Fruit fly (Drosophila melanogaster) whole organism, embryonic: Measurements from ENCODE around the gene smg.
A peak's percentile ranks its signal among the peaks of the same experiment; 100 is the strongest.

Experiments used
- CG10959 ChIP-seq: fragments of 200-800 bp; sonication (Bioruptor generic); IDR thresholded peaks from 2 replicates; pipeline ENCODE4 v1.3.6; 2022; ENCODE audit warnings: missing biosample characterization, missing genetic modification characterization
- CG11695 ChIP-seq: fragments of 200-800 bp; sonication (Bioruptor generic); IDR thresholded peaks from 3 replicates; pipeline ENCODE4 v1.3.6; 2022; ENCODE audit warnings: missing biosample characterization, missing genetic modification characterization
- CG12391 ChIP-seq: fragments of 200-800 bp; sonication (Bioruptor generic); optimal IDR thresholded peaks from 3 replicates; lab custom pipeline; 2018; ENCODE audit warnings: missing biosample characterization, mild to moderate bottlenecking, missing genetic modification characterization, moderate library complexity
- CG12769 ChIP-seq: fragments of 200-800 bp; sonication (Bioruptor generic); optimal IDR thresholded peaks from 2 replicates; lab custom pipeline; 2019; ENCODE audit warnings: missing biosample characterization, mild to moderate bottlenecking, missing genetic modification characterization, moderate library complexity
- CG13775 ChIP-seq: fragments of 200-800 bp; sonication (Bioruptor generic); optimal IDR thresholded peaks from 3 replicates; lab custom pipeline; 2017; ENCODE audit warnings: missing biosample characterization, mild to moderate bottlenecking, missing genetic modification characterization
- CG13894 ChIP-seq: fragments of 200-800 bp; sonication (Bioruptor generic); optimal IDR thresholded peaks from 3 replicates; lab custom pipeline; 2018; ENCODE audit warnings: missing biosample characterization, mild to moderate bottlenecking, missing genetic modification characterization, moderate library complexity
- CG14710 ChIP-seq: fragments of 200-800 bp; sonication (Bioruptor generic); optimal IDR thresholded peaks from 3 replicates; lab custom pipeline; 2019; ENCODE audit warnings: missing biosample characterization, mild to moderate bottlenecking, missing genetic modification characterization, moderate library complexity
- CG16863 ChIP-seq: fragments of 200-800 bp; sonication (Bioruptor generic); optimal IDR thresholded peaks from 3 replicates; lab custom pipeline; 2016; ENCODE audit warnings: missing biosample characterization, missing genetic modification characterization
- CG17829 ChIP-seq: fragments of 200-800 bp; optimal IDR thresholded peaks from 2 replicates; lab custom pipeline; 2019; ENCODE audit warnings: missing biosample characterization, mild to moderate bottlenecking, missing genetic modification characterization, moderate library complexity
- CG18262 ChIP-seq: fragments of 200-800 bp; optimal IDR thresholded peaks from 3 replicates; lab custom pipeline; 2019; ENCODE audit warnings: missing biosample characterization, mild to moderate bottlenecking, missing genetic modification characterization, moderate library complexity
- CG2712 ChIP-seq: fragments of 200-800 bp; optimal IDR thresholded peaks from 3 replicates; lab custom pipeline; 2019; ENCODE audit warnings: missing biosample characterization, mild to moderate bottlenecking, missing genetic modification characterization, moderate library complexity
- CG43689 ChIP-seq: fragments of 200-800 bp; sonication (Bioruptor generic); IDR thresholded peaks from 2 replicates; pipeline ENCODE4 v1.3.6; 2022; ENCODE audit warnings: missing biosample characterization, missing genetic modification characterization
- CG4424 ChIP-seq: fragments of 200-800 bp; sonication (Bioruptor generic); optimal IDR thresholded peaks from 3 replicates; lab custom pipeline; 2016; ENCODE audit warnings: missing biosample characterization, missing genetic modification characterization
- CG6254 ChIP-seq: fragments of 200-800 bp; sonication (Bioruptor generic); optimal IDR thresholded peaks from 3 replicates; lab custom pipeline; 2017; ENCODE audit warnings: mild to moderate bottlenecking, missing biosample characterization, missing genetic modification reagents, missing genetic modification characterization
- CG6689 ChIP-seq: fragments of 200-800 bp; sonication (Bioruptor generic); IDR thresholded peaks from 2 replicates; pipeline ENCODE4 v1.3.6; 2022; ENCODE audit warnings: missing biosample characterization, missing genetic modification characterization
- CG6813 ChIP-seq: fragments of 200-800 bp; sonication (Bioruptor generic); optimal IDR thresholded peaks from 2 replicates; lab custom pipeline; 2017; ENCODE audit warnings: missing biosample characterization, missing genetic modification characterization, mild to moderate bottlenecking, moderate library complexity, missing genetic modification reagents
- CG7963 ChIP-seq: fragments of 200-800 bp; sonication (Bioruptor generic); IDR thresholded peaks from 3 replicates; pipeline ENCODE4 v1.3.6; 2022; ENCODE audit warnings: missing biosample characterization, missing genetic modification characterization; ENCODE audit not compliant: partially characterized antibody
- CG9727 ChIP-seq: fragments of 200-800 bp; sonication (Bioruptor generic); optimal IDR thresholded peaks from 3 replicates; lab custom pipeline; 2017; ENCODE audit warnings: missing biosample characterization, mild to moderate bottlenecking, missing genetic modification characterization
- CG9797 ChIP-seq: fragments of 200-800 bp; sonication (Bioruptor generic); optimal IDR thresholded peaks from 3 replicates; lab custom pipeline; 2018; ENCODE audit warnings: missing biosample characterization, mild to moderate bottlenecking, missing genetic modification characterization
- CoRest ChIP-seq: fragments of 200-800 bp; sonication (Bioruptor generic); optimal IDR thresholded peaks from 3 replicates; lab custom pipeline; 2018; ENCODE audit warnings: missing biosample characterization, mild to moderate bottlenecking, missing genetic modification characterization, moderate library complexity
- Lim3 ChIP-seq: fragments of 200-800 bp; sonication (Bioruptor generic); IDR thresholded peaks from 2 replicates; pipeline ENCODE4 v1.3.6; 2022; ENCODE audit warnings: missing biosample characterization, missing genetic modification characterization
- Med ChIP-seq: fragments of 200-800 bp; sonication (Bioruptor generic); peaks from one replicate; lab custom pipeline; 2016; ENCODE audit warnings: missing biosample characterization, missing genetic modification characterization, mild to moderate bottlenecking, inconsistent platforms, moderate library complexity
- PHDP ChIP-seq: fragments of 200-800 bp; sonication (Bioruptor generic); optimal IDR thresholded peaks from 3 replicates; lab custom pipeline; 2018; ENCODE audit warnings: missing biosample characterization, mild to moderate bottlenecking, missing genetic modification characterization, moderate library complexity
- Ptx1 ChIP-seq: fragments of 200-800 bp; sonication (Bioruptor generic); IDR thresholded peaks from 2 replicates; pipeline ENCODE4 v1.3.6; 2022; ENCODE audit warnings: missing biosample characterization, missing genetic modification characterization
- Sox100B ChIP-seq: fragments of 200-800 bp; sonication (Bioruptor generic); optimal IDR thresholded peaks from 3 replicates; lab custom pipeline; 2018; ENCODE audit warnings: missing biosample characterization, mild to moderate bottlenecking, missing genetic modification characterization
- Vsx1 ChIP-seq: fragments of 200-800 bp; sonication (Bioruptor generic); optimal IDR thresholded peaks from 2 replicates; lab custom pipeline; 2017; ENCODE audit warnings: missing biosample characterization, mild to moderate bottlenecking, missing genetic modification characterization, missing genetic modification reagents
- ara ChIP-seq: fragments of 200-800 bp; sonication (Bioruptor generic); IDR thresholded peaks from 2 replicates; pipeline ENCODE4 v1.3.6; 2022; ENCODE audit warnings: missing biosample characterization, missing genetic modification characterization
- chif ChIP-seq, 2 experiments: fragments of 200-800 bp; sonication (Bioruptor generic); optimal IDR thresholded peaks; 3 replicates each; lab custom pipeline; 2016; ENCODE audit warnings: missing biosample characterization in 2 of 2, missing genetic modification characterization in 2 of 2
- crc ChIP-seq: fragments of 200-800 bp; sonication (Bioruptor generic); optimal IDR thresholded peaks from 2 replicates; lab custom pipeline; 2016; ENCODE audit warnings: missing biosample characterization, missing genetic modification characterization
- dati ChIP-seq: fragments of 200-800 bp; sonication (Bioruptor generic); IDR thresholded peaks from 2 replicates; pipeline ENCODE4 v1.3.6; 2022; ENCODE audit warnings: missing biosample characterization, missing genetic modification characterization
- dmrt11E ChIP-seq: fragments of 200-800 bp; sonication (Bioruptor generic); optimal IDR thresholded peaks from 3 replicates; lab custom pipeline; 2018; ENCODE audit warnings: missing biosample characterization, mild to moderate bottlenecking, missing genetic modification characterization, moderate library complexity
- dmrt99B ChIP-seq: fragments of 200-800 bp; sonication (Bioruptor generic); optimal IDR thresholded peaks from 2 replicates; lab custom pipeline; 2018; ENCODE audit warnings: missing biosample characterization, mild to moderate bottlenecking, missing genetic modification characterization, moderate library complexity
- esg ChIP-seq: fragments of 200-800 bp; sonication (Bioruptor generic); conservative IDR thresholded peaks from 2 replicates; pipeline ENCODE4 v1.3.6; 2022; ENCODE audit warnings: missing biosample characterization, missing genetic modification characterization
- fd64A ChIP-seq: fragments of 200-800 bp; sonication (Bioruptor generic); optimal IDR thresholded peaks from 3 replicates; lab custom pipeline; 2018; ENCODE audit warnings: missing biosample characterization, mild to moderate bottlenecking, missing genetic modification characterization
- gcm ChIP-seq: fragments of 200-800 bp; sonication (Bioruptor generic); optimal IDR thresholded peaks from 2 replicates; lab custom pipeline; 2019; ENCODE audit warnings: missing biosample characterization, mild to moderate bottlenecking, missing genetic modification characterization, moderate library complexity
- gem ChIP-seq: fragments of 200-800 bp; sonication (Bioruptor generic); optimal IDR thresholded peaks from 2 replicates; lab custom pipeline; 2019; ENCODE audit warnings: missing biosample characterization, mild to moderate bottlenecking, missing genetic modification characterization, moderate library complexity
- ken ChIP-seq: fragments of 200-800 bp; sonication (Bioruptor generic); IDR thresholded peaks from 3 replicates; pipeline ENCODE4 v1.3.6; 2022; ENCODE audit warnings: missing biosample characterization, missing genetic modification characterization
- nmo ChIP-seq: fragments of 200-800 bp; sonication (Bioruptor generic); optimal IDR thresholded peaks from 2 replicates; lab custom pipeline; 2018; ENCODE audit warnings: missing biosample characterization, mild to moderate bottlenecking, missing genetic modification characterization, moderate library complexity
- oc ChIP-seq: fragments of 200-800 bp; sonication (Bioruptor generic); optimal IDR thresholded peaks from 2 replicates; lab custom pipeline; 2018; ENCODE audit warnings: missing biosample characterization, mild to moderate bottlenecking, missing genetic modification characterization, moderate library complexity
- odd ChIP-seq: fragments of 200-800 bp; sonication (Bioruptor generic); optimal IDR thresholded peaks from 2 replicates; lab custom pipeline; 2017; ENCODE audit warnings: missing biosample characterization, mild to moderate bottlenecking, missing genetic modification characterization
- prd ChIP-seq, 3 experiments: fragments of >200 bp in 2 of 3; fragments of 200-800 bp in 1 of 3; sonication (Bioruptor generic) in 1 of 3; optimal IDR thresholded peaks in 2 of 3; IDR thresholded peaks in 1 of 3; 2 replicates in 2 of 3; 3 replicates in 1 of 3; pipeline versions ENCODE4 v1.3.6 to Lab custom; 2017 to 2022; ENCODE audit warnings: missing biosample characterization in 1 of 3, missing genetic modification characterization in 1 of 3
- ranshi ChIP-seq: fragments of 200-800 bp; sonication (Bioruptor generic); IDR thresholded peaks from 2 replicates; pipeline ENCODE4 v1.3.6; 2022; ENCODE audit warnings: missing biosample characterization, missing genetic modification characterization
- toy ChIP-seq: fragments of 200-800 bp; sonication (Bioruptor generic); IDR thresholded peaks from 2 replicates; pipeline ENCODE4 v1.3.6; 2022; ENCODE audit warnings: missing biosample characterization, missing genetic modification characterization
- ttk ChIP-seq: fragments of 200-800 bp; sonication (Bioruptor generic); IDR thresholded peaks from 2 replicates; pipeline ENCODE4 v2.1.2; 2022; ENCODE audit warnings: missing biosample characterization, missing genetic modification characterization
- twi ChIP-seq: fragments of 200-800 bp; optimal IDR thresholded peaks from 2 replicates; lab custom pipeline; 2019; ENCODE audit warnings: missing biosample characterization, mild to moderate bottlenecking, missing genetic modification characterization, moderate library complexity
- unpg ChIP-seq: fragments of 200-800 bp; sonication (Bioruptor generic); optimal IDR thresholded peaks from 3 replicates; lab custom pipeline; 2018; ENCODE audit warnings: missing biosample characterization, mild to moderate bottlenecking, missing genetic modification characterization, moderate library complexity
- zen ChIP-seq: fragments of 200-800 bp; sonication (Bioruptor generic); optimal IDR thresholded peaks from 3 replicates; lab custom pipeline; 2018; ENCODE audit warnings: missing biosample characterization, mild to moderate bottlenecking, missing genetic modification characterization, moderate library complexity

Gene smg

dm6 chr3L:9042200-9042988, 44.6 kb upstream of the smg start (continued):
- TF ChIP-seq Sox100B (GFP tag; lab: Kevin White, UChicago), result peak; percentile 55
- TF ChIP-seq gcm (GFP tag; lab: Kevin White, UChicago), result peak; percentile 52
- no peak for TF ChIP-seq CG43689
- TF ChIP-seq CG17829, result peak; percentile 67
- TF ChIP-seq twi, result peak; percentile 48
- peak; percentile 52; the same call in 1 of the 2 replicates for TF ChIP-seq CG10959
- TF ChIP-seq chif (GFP tag; optimal IDR thresholded peaks at IDR 0.05; lab: Kevin White, UChicago), result no peak
- peak; percentile 42; the same call in 1 of the 2 replicates for TF ChIP-seq Ptx1 (GFP tag; lab: Robert Waterston, UW)
- no peak for TF ChIP-seq Lim3 (GFP tag; lab: Robert Waterston, UW)
- peak; percentile 80 for TF ChIP-seq dmrt11E
- TF ChIP-seq ranshi (GFP tag; lab: Robert Waterston, UW), result peak; percentile 14; the same call in 1 of the 2 replicates
- peak; percentile 64 for TF ChIP-seq dmrt99B (tag; lab: Kevin White, UChicago)
- peak; percentile 75 for TF ChIP-seq CG18262
- peak; percentile 58 for TF ChIP-seq CG6254 (GFP tag; lab: Kevin White, UChicago)
- peak; percentile 87 for TF ChIP-seq oc
- peak; percentile 71 for TF ChIP-seq nmo
- 0 out of 2 replicates have a peak, but pooled peaks have one; percentile 15 for TF ChIP-seq ttk (GFP tag; lab: Robert Waterston, UW)
- no peak for TF ChIP-seq CG13894 (tag; lab: Kevin White, UChicago)
- no peak for TF ChIP-seq PHDP (tag; lab: Kevin White, UChicago)
- TF ChIP-seq CG16863, result no peak
- TF ChIP-seq CG7963, result no peak
- TF ChIP-seq Med (GFP tag; lab: Kevin White, UChicago), result peak; percentile 62
- TF ChIP-seq ara (GFP tag; lab: Robert Waterston, UW), result peak; percentile 55; the same call in 1 of the 2 replicates
- TF ChIP-seq crc (GFP tag; lab: Kevin White, UChicago), result no peak
- TF ChIP-seq CG2712 (tag; lab: Kevin White, UChicago), result peak; percentile 82
- TF ChIP-seq CG9797, result no peak
- TF ChIP-seq CoRest, result peak; percentile 37
- no peak for TF ChIP-seq toy (GFP tag; lab: Robert Waterston, UW)
- TF ChIP-seq CG13775 (GFP tag; lab: Kevin White, UChicago), result peak; percentile 3
- TF ChIP-seq CG6813, result peak; percentile 8
- TF ChIP-seq unpg (GFP tag; lab: Kevin White, UChicago), result peak; percentile 55
- peak; percentile 60 for TF ChIP-seq CG6689
- TF ChIP-seq zen, result peak; percentile 76
- TF ChIP-seq ken (GFP tag; lab: Robert Waterston, UW), result 0 out of 3 replicates have a peak, but pooled peaks have one; percentile 38
- no peak for TF ChIP-seq CG12769
- peak; percentile 25 for TF ChIP-seq fd64A
- peak; percentile 40; the same call in 1 of the 2 replicates for TF ChIP-seq esg (GFP tag; lab: Robert Waterston, UW)
- TF ChIP-seq prd (optimal IDR thresholded peaks at IDR 0.05; lab: Kevin White, UChicago), result no peak
- TF ChIP-seq prd (GFP tag; IDR thresholded peaks at IDR 0.05; lab: Robert Waterston, UW), result peak; percentile 37; the same call in 2 of the 3 replicates
- peak; percentile 33 for TF ChIP-seq CG4424 (GFP tag; lab: Kevin White, UChicago)
- TF ChIP-seq gem, result peak; percentile 75
- TF ChIP-seq Vsx1 (GFP tag; lab: Kevin White, UChicago), result no peak
- peak; percentile 52 for TF ChIP-seq odd (GFP tag; lab: Kevin White, UChicago)
- peak; percentile 29; the same call in 1 of the 3 replicates for TF ChIP-seq CG11695 (GFP tag; lab: Robert Waterston, UW)
- 0 out of 2 replicates have a peak, but pooled peaks have one; percentile 11 for TF ChIP-seq dati
- peak; percentile 63 for TF ChIP-seq CG14710 (tag; lab: Kevin White, UChicago)
- peak; percentile 55 for TF ChIP-seq CG12391 (tag; lab: Kevin White, UChicago)
- TF ChIP-seq CG9727, result peak; percentile 24
